Fruit fly (Drosophila melanogaster): Measurements from ENCODE around the gene pira.

dm6 chrX:12763467-12763866 is at the start of gene pira:
- TF ChIP-seq Dll (GFP tag; IDR thresholded peaks at IDR 0.05; ENCODE audit: partially characterized antibody) (peak; percentile 78), D19A (tag; optimal IDR thresholded peaks at IDR 0.05) (no peak), knrl (GFP tag; IDR thresholded peaks at IDR 0.05; ENCODE audit: partially characterized antibody) (peak; percentile 78), CG10321 (GFP tag; IDR thresholded peaks at IDR 0.05) (no peak), tgo (GFP tag; IDR thresholded peaks at IDR 0.05) (no peak), Ssrp (tag; optimal IDR thresholded peaks at IDR 0.05) (no peak)

Measured in whole organism, embryonic.